Fruit fly (Drosophila melanogaster) whole organism, embryonic: Measurements from ENCODE around the gene CG42693.

Source experiments
- B-H1 ChIP-seq: fragments of 200-800 bp; sonication (Bioruptor generic); IDR thresholded peaks from 3 replicates; pipeline ENCODE4 v1.3.6; 2022; ENCODE audit warnings: missing biosample characterization, missing genetic modification characterization
- CG10274 ChIP-seq: fragments of 200-800 bp; sonication (Bioruptor generic); optimal IDR thresholded peaks from 3 replicates; lab custom pipeline; 2017; ENCODE audit warnings: missing biosample characterization, mild to moderate bottlenecking, missing genetic modification characterization
- CG10959 ChIP-seq: fragments of 200-800 bp; sonication (Bioruptor generic); IDR thresholded peaks from 2 replicates; pipeline ENCODE4 v1.3.6; 2022; ENCODE audit warnings: missing biosample characterization, missing genetic modification characterization
- CG11560 ChIP-seq: fragments of 200-800 bp; sonication (Bioruptor generic); IDR thresholded peaks from 3 replicates; pipeline ENCODE4 v1.3.6; 2022; ENCODE audit warnings: missing biosample characterization, missing genetic modification characterization
- CG14441 ChIP-seq: fragments of 200-800 bp; sonication (Bioruptor generic); IDR thresholded peaks from 2 replicates; pipeline ENCODE4 v1.3.6; 2022; ENCODE audit warnings: missing biosample characterization, missing genetic modification characterization
- CG15696 ChIP-seq: fragments of 200-800 bp; sonication (Bioruptor generic); optimal IDR thresholded peaks from 2 replicates; lab custom pipeline; 2019; ENCODE audit warnings: missing biosample characterization, mild to moderate bottlenecking, missing genetic modification characterization, moderate library complexity
- CG1792 ChIP-seq: fragments of 200-800 bp; sonication (Bioruptor generic); optimal IDR thresholded peaks from 2 replicates; lab custom pipeline; 2016; ENCODE audit warnings: missing biosample characterization, missing genetic modification characterization
- CG18262 ChIP-seq: fragments of 200-800 bp; optimal IDR thresholded peaks from 3 replicates; lab custom pipeline; 2019; ENCODE audit warnings: missing biosample characterization, mild to moderate bottlenecking, missing genetic modification characterization, moderate library complexity
- CG1832 ChIP-seq: fragments of 200-800 bp; sonication (Bioruptor generic); optimal IDR thresholded peaks from 2 replicates; lab custom pipeline; 2017; ENCODE audit warnings: missing biosample characterization, mild to moderate bottlenecking, missing genetic modification characterization, inconsistent platforms
- CG18764 ChIP-seq: fragments of 200-800 bp; sonication (Bioruptor generic); optimal IDR thresholded peaks from 3 replicates; lab custom pipeline; 2016; ENCODE audit warnings: missing biosample characterization, missing genetic modification characterization
- CG2678 ChIP-seq: fragments of 200-800 bp; sonication (Bioruptor generic); optimal IDR thresholded peaks from 3 replicates; lab custom pipeline; 2019; ENCODE audit warnings: missing biosample characterization, mild to moderate bottlenecking, missing genetic modification characterization, moderate library complexity
- CG30403 ChIP-seq: fragments of 200-800 bp; sonication (Bioruptor generic); optimal IDR thresholded peaks from 3 replicates; lab custom pipeline; 2016; ENCODE audit warnings: missing biosample characterization, missing genetic modification characterization
- CG31224 ChIP-seq: fragments of 200-800 bp; sonication (Bioruptor generic); IDR thresholded peaks from 2 replicates; pipeline ENCODE4 v1.3.6; 2022; ENCODE audit warnings: missing biosample characterization, missing genetic modification characterization
- CG32767 ChIP-seq: fragments of 200-800 bp; sonication (Bioruptor generic); IDR thresholded peaks from 2 replicates; pipeline ENCODE4 v1.3.6; 2022; ENCODE audit warnings: missing biosample characterization, missing genetic modification characterization
- CG3838 ChIP-seq: fragments of 200-800 bp; sonication (Bioruptor generic); optimal IDR thresholded peaks from 3 replicates; lab custom pipeline; 2016; ENCODE audit warnings: missing biosample characterization, missing genetic modification characterization
- CG6175 ChIP-seq: fragments of 200-800 bp; sonication (Bioruptor generic); IDR thresholded peaks from 3 replicates; pipeline ENCODE4 v1.3.6; 2022; ENCODE audit warnings: missing biosample characterization, missing genetic modification characterization
- CG8765 ChIP-seq: fragments of 200-800 bp; sonication (Bioruptor generic); IDR thresholded peaks from 2 replicates; pipeline ENCODE4 v1.3.6; 2022; ENCODE audit warnings: missing biosample characterization, missing genetic modification characterization
- CG9876 ChIP-seq: fragments of 200-800 bp; sonication (Bioruptor generic); optimal IDR thresholded peaks from 2 replicates; lab custom pipeline; 2016; ENCODE audit warnings: missing biosample characterization, missing genetic modification characterization
- CkIIα-i1 ChIP-seq: fragments of 200-800 bp; sonication (Bioruptor generic); IDR thresholded peaks from 2 replicates; pipeline ENCODE4 v1.3.6; 2022; ENCODE audit warnings: missing biosample characterization, missing genetic modification characterization
- Ets65A ChIP-seq: fragments of 200-800 bp; sonication (Bioruptor generic); peaks from one replicate; lab custom pipeline; 2016; ENCODE audit warnings: missing biosample characterization, missing genetic modification characterization
- Ets97D ChIP-seq: fragments of 200-800 bp; sonication (Bioruptor generic); optimal IDR thresholded peaks from 3 replicates; lab custom pipeline; 2016; ENCODE audit warnings: missing biosample characterization, missing genetic modification characterization
- Lim3 ChIP-seq: fragments of 200-800 bp; sonication (Bioruptor generic); IDR thresholded peaks from 2 replicates; pipeline ENCODE4 v1.3.6; 2022; ENCODE audit warnings: missing biosample characterization, missing genetic modification characterization
- NC2α ChIP-seq: fragments of 200-800 bp; sonication (Bioruptor generic); optimal IDR thresholded peaks from 2 replicates; lab custom pipeline; 2016; ENCODE audit warnings: missing biosample characterization, missing genetic modification characterization
- NK7.1 ChIP-seq: fragments of 200-800 bp; sonication (Bioruptor generic); optimal IDR thresholded peaks from 3 replicates; lab custom pipeline; 2016; ENCODE audit warnings: missing biosample characterization, missing genetic modification characterization
- Rx ChIP-seq: fragments of 200-800 bp; sonication (Bioruptor generic); IDR thresholded peaks from 2 replicates; pipeline ENCODE4 v1.3.6; 2022; ENCODE audit warnings: missing biosample characterization, missing genetic modification characterization
- Sox100B ChIP-seq: fragments of 200-800 bp; sonication (Bioruptor generic); optimal IDR thresholded peaks from 3 replicates; lab custom pipeline; 2018; ENCODE audit warnings: missing biosample characterization, mild to moderate bottlenecking, missing genetic modification characterization
- Spps ChIP-seq: fragments of 200-800 bp; sonication (Bioruptor generic); optimal IDR thresholded peaks from 2 replicates; lab custom pipeline; 2018; ENCODE audit warnings: missing biosample characterization, mild to moderate bottlenecking, missing genetic modification characterization
- TFAM ChIP-seq: fragments of 200-800 bp; sonication (Bioruptor generic); optimal IDR thresholded peaks from 2 replicates; lab custom pipeline; 2017; ENCODE audit warnings: missing biosample characterization, missing genetic modification characterization, inconsistent platforms
- Taf1 ChIP-seq: fragments of 200-800 bp; sonication (Bioruptor generic); IDR thresholded peaks from 2 replicates; pipeline ENCODE4 v1.3.6; 2022; ENCODE audit warnings: missing biosample characterization, missing genetic modification characterization
- Xrp1 ChIP-seq: fragments of 200-800 bp; sonication (Bioruptor generic); IDR thresholded peaks from 2 replicates; pipeline ENCODE4 v1.3.6; 2022; ENCODE audit warnings: missing biosample characterization, missing genetic modification characterization
- amos ChIP-seq: fragments of 200-800 bp; sonication (Bioruptor generic); IDR thresholded peaks from 2 replicates; pipeline ENCODE4 v1.3.6; 2022; ENCODE audit warnings: missing biosample characterization, missing genetic modification characterization; ENCODE audit not compliant: partially characterized antibody
- ash1 ChIP-seq: fragments of 200-800 bp; sonication (Bioruptor generic); optimal IDR thresholded peaks from 2 replicates; lab custom pipeline; 2018; ENCODE audit warnings: missing biosample characterization, mild to moderate bottlenecking, missing genetic modification characterization
- dan ChIP-seq: fragments of 200-800 bp; sonication (Bioruptor generic); IDR thresholded peaks from 2 replicates; pipeline ENCODE4 v1.3.6; 2022; ENCODE audit warnings: missing biosample characterization, missing genetic modification characterization
- dmrt11E ChIP-seq: fragments of 200-800 bp; sonication (Bioruptor generic); optimal IDR thresholded peaks from 3 replicates; lab custom pipeline; 2018; ENCODE audit warnings: missing biosample characterization, mild to moderate bottlenecking, missing genetic modification characterization, moderate library complexity
- fd96Cb ChIP-seq: fragments of 200-800 bp; sonication (Bioruptor generic); optimal IDR thresholded peaks from 2 replicates; lab custom pipeline; 2018; ENCODE audit warnings: missing biosample characterization, mild to moderate bottlenecking, missing genetic modification characterization, moderate library complexity
- fu2 ChIP-seq: fragments of 200-800 bp; sonication (Bioruptor generic); optimal IDR thresholded peaks from 2 replicates; lab custom pipeline; 2016; ENCODE audit warnings: missing biosample characterization, missing genetic modification characterization
- gcm ChIP-seq: fragments of 200-800 bp; sonication (Bioruptor generic); optimal IDR thresholded peaks from 2 replicates; lab custom pipeline; 2019; ENCODE audit warnings: missing biosample characterization, mild to moderate bottlenecking, missing genetic modification characterization, moderate library complexity
- grn ChIP-seq: fragments of 200-800 bp; sonication (Bioruptor generic); optimal IDR thresholded peaks from 3 replicates; lab custom pipeline; 2017; ENCODE audit warnings: missing biosample characterization, missing genetic modification characterization
- hbn ChIP-seq: fragments of 200-800 bp; sonication (Bioruptor generic); IDR thresholded peaks from 2 replicates; pipeline ENCODE4 v1.3.6; 2022; ENCODE audit warnings: missing biosample characterization, missing genetic modification characterization; ENCODE audit not compliant: partially characterized antibody
- lab ChIP-seq: fragments of 200-800 bp; sonication (Bioruptor generic); optimal IDR thresholded peaks from 3 replicates; lab custom pipeline; 2017; ENCODE audit warnings: missing biosample characterization, missing genetic modification characterization, mild to moderate bottlenecking, moderate library complexity, missing genetic modification reagents
- lov ChIP-seq, 2 experiments: fragments of 200-800 bp in 1 of 2; fragments of >200 bp in 1 of 2; sonication (Bioruptor generic) in 1 of 2; IDR thresholded peaks in 1 of 2; optimal IDR thresholded peaks in 1 of 2; 2 replicates in 1 of 2; 3 replicates in 1 of 2; pipeline versions ENCODE4 v1.3.6 to Lab custom; 2017 to 2022; ENCODE audit warnings: missing biosample characterization in 1 of 2, missing genetic modification characterization in 1 of 2
- mld ChIP-seq: fragments of 200-800 bp; sonication (Bioruptor generic); IDR thresholded peaks from 3 replicates; pipeline ENCODE4 v1.3.6; 2022; ENCODE audit warnings: missing biosample characterization, missing genetic modification characterization; ENCODE audit not compliant: partially characterized antibody
- nerfin-1 ChIP-seq: fragments of 200-800 bp; sonication (Bioruptor generic); optimal IDR thresholded peaks from 3 replicates; lab custom pipeline; 2019; ENCODE audit warnings: missing biosample characterization, mild to moderate bottlenecking, missing genetic modification characterization, moderate library complexity
- phol ChIP-seq: fragments of 200-800 bp; sonication (Bioruptor generic); optimal IDR thresholded peaks from 3 replicates; lab custom pipeline; 2018; ENCODE audit warnings: missing biosample characterization, mild to moderate bottlenecking, missing genetic modification characterization, moderate library complexity
- pnt ChIP-seq: fragments of 200-800 bp; sonication (Bioruptor generic); optimal IDR thresholded peaks from 3 replicates; lab custom pipeline; 2016; ENCODE audit warnings: missing biosample characterization, missing genetic modification characterization
- pum ChIP-seq: fragments of 200-800 bp; sonication (Bioruptor generic); optimal IDR thresholded peaks from 2 replicates; lab custom pipeline; 2016; ENCODE audit warnings: missing biosample characterization, missing genetic modification characterization
- row ChIP-seq: fragments of 200-800 bp; sonication (Bioruptor generic); IDR thresholded peaks from 3 replicates; pipeline ENCODE4 v1.3.6; 2022; ENCODE audit warnings: missing biosample characterization, missing genetic modification characterization
- sna ChIP-seq: fragments of 200-800 bp; sonication (Bioruptor generic); IDR thresholded peaks from 2 replicates; pipeline ENCODE4 v1.3.6; 2022; ENCODE audit warnings: missing biosample characterization, missing genetic modification characterization; ENCODE audit not compliant: partially characterized antibody
- stc ChIP-seq: fragments of 200-800 bp; sonication (Bioruptor generic); IDR thresholded peaks from 2 replicates; pipeline ENCODE4 v1.3.6; 2022; ENCODE audit warnings: missing biosample characterization, missing genetic modification characterization
- zen ChIP-seq: fragments of 200-800 bp; sonication (Bioruptor generic); optimal IDR thresholded peaks from 3 replicates; lab custom pipeline; 2018; ENCODE audit warnings: missing biosample characterization, mild to moderate bottlenecking, missing genetic modification characterization, moderate library complexity

The CG42693 gene

dm6 chr3R:31706142-31706894 lies 1.8 kb downstream of the CG42693 start (continued):
- TF ChIP-seq row (GFP tag; lab: Robert Waterston, UW) (0 out of 3 replicates have a peak, but pooled peaks have one; percentile 9), TFAM (no peak), CkIIα-i1 (GFP tag; lab: Robert Waterston, UW) (no peak), CG2678 (tag; lab: Kevin White, UChicago) (no peak), pum (GFP tag; lab: Kevin White, UChicago) (peak; percentile 10), CG30403 (no peak), NC2α (GFP tag; lab: Kevin White, UChicago) (no peak), NK7.1 (GFP tag; lab: Kevin White, UChicago) (no peak), CG15696 (tag; lab: Kevin White, UChicago) (peak; percentile 59), CG9876 (GFP tag; lab: Kevin White, UChicago) (no peak), hbn (GFP tag; lab: Robert Waterston, UW) (no peak), B-H1 (GFP tag; lab: Robert Waterston, UW) (no peak), fu2 (GFP tag; lab: Kevin White, UChicago) (no peak), nerfin-1 (tag; lab: Kevin White, UChicago) (no peak), fd96Cb (tag; lab: Kevin White, UChicago) (peak; percentile 16), CG6175 (GFP tag; lab: Robert Waterston, UW) (no peak), Ets97D (GFP tag; lab: Kevin White, UChicago) (no peak), Lim3 (GFP tag; lab: Robert Waterston, UW) (no peak), CG3838 (GFP tag; lab: Kevin White, UChicago) (no peak), Xrp1 (peak; percentile 82), stc (GFP tag; lab: Robert Waterston, UW) (no peak), Taf1 (GFP tag; lab: Robert Waterston, UW) (no peak), Sox100B (no peak), CG32767 (GFP tag; lab: Robert Waterston, UW) (no peak), amos (no peak), CG10274 (GFP tag; lab: Kevin White, UChicago) (no peak), dan (peak; percentile 47; the same call in 1 of the 2 replicates), CG31224 (GFP tag; lab: Robert Waterston, UW) (no peak), sna (no peak), zen (tag; lab: Kevin White, UChicago) (no peak), dmrt11E (tag; lab: Kevin White, UChicago) (peak; percentile 80), gcm (GFP tag; lab: Kevin White, UChicago) (no peak), CG11560 (tag; lab: Robert Waterston, UW) (no peak), pnt (no peak), CG1792 (GFP tag; lab: Kevin White, UChicago) (no peak), CG1832 (GFP tag; lab: Kevin White, UChicago) (no peak), CG18764 (GFP tag; lab: Kevin White, UChicago) (no peak), CG14441 (GFP tag; lab: Robert Waterston, UW) (no peak), Ets65A (GFP tag; lab: Kevin White, UChicago) (no peak), CG18262 (tag; lab: Kevin White, UChicago) (peak; percentile 75), lov (optimal IDR thresholded peaks at IDR 0.05; lab: Kevin White, UChicago) (no peak), lov (GFP tag; IDR thresholded peaks at IDR 0.05; lab: Robert Waterston, UW) (peak; percentile 80), grn (GFP tag; lab: Kevin White, UChicago) (no peak), CG10959 (GFP tag; lab: Robert Waterston, UW) (peak; percentile 77), lab (GFP tag; lab: Kevin White, UChicago) (no peak), ash1 (no peak), phol (tag; lab: Kevin White, UChicago) (peak; percentile 46), mld (GFP tag; lab: Robert Waterston, UW) (no peak), CG8765 (GFP tag; lab: Robert Waterston, UW) (peak; percentile 65; the same call in 1 of the 2 replicates), Spps (tag; lab: Kevin White, UChicago) (peak; percentile 51), Rx (GFP tag; lab: Robert Waterston, UW) (peak; percentile 50; the same call in 1 of the 2 replicates)
